Worm (Caenorhabditis elegans) whole organism, L4/young adult: ENCODE results near the gene cyc-2.1.

Source experiments
- W03F9.2 ChIP-seq: fragments of 150-350 bp; optimal IDR thresholded peaks from 2 replicates; lab custom pipeline; 2014; ENCODE audit warnings: missing biosample characterization, missing genetic modification characterization
- dao-5 ChIP-seq: sonication (generic microtip); optimal IDR thresholded peaks from 2 replicates; lab custom pipeline; 2016; ENCODE audit warnings: missing genotype, missing genetic modification characterization, moderate library complexity, missing compliant biosample characterization
- him-1 ChIP-seq: sonication (generic microtip); optimal IDR thresholded peaks from 2 replicates; lab custom pipeline; 2016; ENCODE audit warnings: missing genotype, missing genetic modification reagents, missing genetic modification characterization, missing compliant biosample characterization

ce11 chrIV:4789445-4789844 is 40.6 kb upstream of the cyc-2.1 start, which contains the start of gene R11E3.1:
- TF ChIP-seq W03F9.2 (tag; lab: Kevin White, UChicago) (no peak), dao-5 (tag; lab: Kevin White, UChicago) (no peak), him-1 (tag; lab: Kevin White, UChicago) (no peak)
